Worm (Caenorhabditis elegans) whole organism, young adult: ENCODE results near the gene Y39B6A.34.

ENCODE experiments used
- pha-4 ChIP-seq: fragments of 150-350 bp; sonication (generic microtip); optimal IDR thresholded peaks from 2 replicates; lab custom pipeline; 2014; ENCODE audit warnings: missing biosample characterization, missing genetic modification reagents, missing genetic modification characterization
- unc-62 ChIP-seq: fragments of 150-350 bp; optimal IDR thresholded peaks from 2 replicates; lab custom pipeline; 2014; ENCODE audit warnings: missing biosample characterization, missing genetic modification reagents, missing genetic modification characterization

- no peak for TF ChIP-seq pha-4 (tag; lab: Kevin White, UChicago)
- TF ChIP-seq unc-62 (GFP tag; lab: Kevin White, UChicago) = no peak
These were observed 9.9 kb upstream of the Y39B6A.34 start for ce11 chrV:18990958-18991357.
